Fruit fly (Drosophila melanogaster): ENCODE measurements around the gene CG14915.

dm6 chr2L:11056791-11057332, 14.0 kb upstream of the CG14915 start:
- TF ChIP-seq psq (optimal IDR thresholded peaks at IDR 0.05), result no peak
- TF ChIP-seq pan (optimal IDR thresholded peaks at IDR 0.05), result no peak

All from whole organism.